Worm (Caenorhabditis elegans): ENCODE data around the gene srab-4.

Gene srab-4

ce11 chrV:6979019-6979418, 24.9 kb upstream of the srab-4 start, which contains the start of gene sre-12:
TSS of gene sre-12 (minus strand) at chrV:6979119.
- TF ChIP-seq flh-1 (GFP tag; optimal IDR thresholded peaks at IDR 0.05) (no peak), drap-1 (GFP tag; optimal IDR thresholded peaks at IDR 0.05) (no peak), ceh-43 (GFP tag; optimal IDR thresholded peaks at IDR 0.05) (no peak), snpc-4 (tag; optimal IDR thresholded peaks at IDR 0.05) (no peak), ces-1 (GFP tag; optimal IDR thresholded peaks at IDR 0.05) (no peak), nhr-28 (tag; optimal IDR thresholded peaks at IDR 0.05) (no peak), nhr-237 (tag; optimal IDR thresholded peaks at IDR 0.05) (no peak), hlh-1 (tag; optimal IDR thresholded peaks at IDR 0.05) (no peak), tbx-8 (GFP tag; optimal IDR thresholded peaks at IDR 0.05) (no peak)

- no peak for TF ChIP-seq mab-5 (tag; optimal IDR thresholded peaks at IDR 0.05)
- TF ChIP-seq ztf-11 (tag; optimal IDR thresholded peaks at IDR 0.05) = no peak
- no peak for TF ChIP-seq unc-39 (tag; optimal IDR thresholded peaks at IDR 0.05)
- no peak for TF ChIP-seq ceh-83 (GFP tag; optimal IDR thresholded peaks at IDR 0.05)
- no peak for TF ChIP-seq mep-1 (tag; optimal IDR thresholded peaks at IDR 0.05)
- TF ChIP-seq unc-120 (tag; optimal IDR thresholded peaks at IDR 0.05; ENCODE audit: poor library complexity, severe bottlenecking) = no peak
- no peak for TF ChIP-seq sem-2 (GFP tag; optimal IDR thresholded peaks at IDR 0.05)
- TF ChIP-seq pha-4 (tag; optimal IDR thresholded peaks at IDR 0.05) = no peak
- TF ChIP-seq flh-1 (GFP tag; optimal IDR thresholded peaks at IDR 0.05) = no peak
- TF ChIP-seq zip-8 (tag; optimal IDR thresholded peaks at IDR 0.05) = no peak
- no peak for TF ChIP-seq blmp-1 (tag; optimal IDR thresholded peaks at IDR 0.05)
- no peak for TF ChIP-seq elt-3 (tag; optimal IDR thresholded peaks at IDR 0.05)
- no peak for TF ChIP-seq nhr-76 (tag; optimal IDR thresholded peaks at IDR 0.05)
- no peak for TF ChIP-seq lin-32 (GFP tag; optimal IDR thresholded peaks at IDR 0.05)
- no peak for TF ChIP-seq lsy-2 (tag; optimal IDR thresholded peaks at IDR 0.05)
- TF ChIP-seq hlh-1 (tag; optimal IDR thresholded peaks at IDR 0.05) = no peak
- TF ChIP-seq cnd-1 (tag; optimal IDR thresholded peaks at IDR 0.05) = no peak
- TF ChIP-seq lin-13 (tag; optimal IDR thresholded peaks at IDR 0.05) = no peak
- no peak for TF ChIP-seq unc-62 (GFP tag; optimal IDR thresholded peaks at IDR 0.05)
Measured at ce11 chrV:6982813-6983212, 21.1 kb upstream of the srab-4 start, which contains the start of gene nhr-161. TSS of gene nhr-161 (minus strand) at chrV:6982913.

- TF ChIP-seq drap-1 (GFP tag; optimal IDR thresholded peaks at IDR 0.05) = no peak
- TF ChIP-seq mls-2 (tag; optimal IDR thresholded peaks at IDR 0.05) = no peak
- TF ChIP-seq ceh-83 (GFP tag; optimal IDR thresholded peaks at IDR 0.05) = no peak
- TF ChIP-seq sptf-1 (tag; optimal IDR thresholded peaks at IDR 0.05) = no peak
- no peak for TF ChIP-seq blmp-1 (tag; optimal IDR thresholded peaks at IDR 0.05)
- no peak for TF ChIP-seq bed-3 (GFP tag; optimal IDR thresholded peaks at IDR 0.05)
- no peak for TF ChIP-seq ztf-11 (tag; optimal IDR thresholded peaks at IDR 0.05)
- no peak for TF ChIP-seq nhr-2 (tag; optimal IDR thresholded peaks at IDR 0.05)
- TF ChIP-seq unc-62 (GFP tag; optimal IDR thresholded peaks at IDR 0.05) = no peak
- TF ChIP-seq mab-5 (tag; optimal IDR thresholded peaks at IDR 0.05) = no peak
- no peak for TF ChIP-seq ham-2 (GFP tag; optimal IDR thresholded peaks at IDR 0.05)
- TF ChIP-seq nhr-28 (tag; optimal IDR thresholded peaks at IDR 0.05) = no peak
- TF ChIP-seq unc-120 (tag; optimal IDR thresholded peaks at IDR 0.05; ENCODE audit: poor library complexity, severe bottlenecking) = no peak
- TF ChIP-seq hlh-1 (tag; optimal IDR thresholded peaks at IDR 0.05) = no peak
- TF ChIP-seq nhr-12 (tag; optimal IDR thresholded peaks at IDR 0.05) = no peak
- TF ChIP-seq unc-39 (tag; optimal IDR thresholded peaks at IDR 0.05) = no peak
- TF ChIP-seq lsy-2 (tag; optimal IDR thresholded peaks at IDR 0.05) = no peak
- no peak for TF ChIP-seq ces-1 (GFP tag; optimal IDR thresholded peaks at IDR 0.05)
- no peak for TF ChIP-seq nhr-237 (tag; optimal IDR thresholded peaks at IDR 0.05)
Measured at ce11 chrV:6985943-6986342, 18.0 kb upstream of the srab-4 start, which contains the start of gene nhr-163. TSS of gene nhr-163 (minus strand) at chrV:6986043.

ce11 chrV:6987673-6988072, 16.3 kb upstream of the srab-4 start, which contains the start of gene nhr-139:
TSS of gene nhr-139 (minus strand) at chrV:6987773.
- TF ChIP-seq ham-2 (GFP tag; optimal IDR thresholded peaks at IDR 0.05) (no peak), lin-13 (tag; optimal IDR thresholded peaks at IDR 0.05) (no peak)

- TF ChIP-seq nhr-237 (tag; optimal IDR thresholded peaks at IDR 0.05) (no peak), nhr-76 (tag; optimal IDR thresholded peaks at IDR 0.05) (no peak), elt-3 (tag; optimal IDR thresholded peaks at IDR 0.05) (no peak), tbx-8 (GFP tag; optimal IDR thresholded peaks at IDR 0.05) (no peak), elt-1 (tag; optimal IDR thresholded peaks at IDR 0.05; ENCODE audit: borderline replicate concordance, insufficient read depth) (peak; percentile 93), nhr-2 (tag; optimal IDR thresholded peaks at IDR 0.05) (no peak), flh-1 (GFP tag; optimal IDR thresholded peaks at IDR 0.05) (no peak), ceh-39 (tag; optimal IDR thresholded peaks at IDR 0.05) (no peak)
Measured at ce11 chrV:6989626-6990138, 14.3 kb upstream of the srab-4 start, which contains the start of gene nhr-140. TSS of gene nhr-140 (minus strand) at chrV:6989676.
